Worm (Caenorhabditis elegans) whole organism, L1 larva: ENCODE data around the gene ckb-2.

Experiments
- dsc-1 ChIP-seq: sonication (generic microtip); optimal IDR thresholded peaks from 2 replicates; lab custom pipeline; 2016; ENCODE audit warnings: mild to moderate bottlenecking, missing genetic modification characterization, missing compliant biosample characterization
- egl-27 ChIP-seq, 2 experiments: fragments of 150-350 bp in 1 of 2; sonication (generic microtip); optimal IDR thresholded peaks; 3 replicates each; lab custom pipeline; 2017 to 2018; ENCODE audit warnings: missing biosample characterization in 2 of 2, missing genetic modification characterization in 2 of 2, missing genetic modification reagents in 2 of 2
- elt-3 ChIP-seq, 6 experiments: fragments of 150-350 bp in 1 of 6; sonication (generic microtip); optimal IDR thresholded peaks; 2 replicates each; lab custom pipeline; 2017 to 2018; ENCODE audit warnings: missing biosample characterization in 6 of 6, missing genetic modification characterization in 6 of 6, inconsistent platforms in 1 of 6
- fkh-10 ChIP-seq: sonication (generic microtip); optimal IDR thresholded peaks from 2 replicates; lab custom pipeline; 2017; ENCODE audit warnings: missing biosample characterization, missing genetic modification reagents, missing genetic modification characterization
- lin-39 ChIP-seq: fragments of 150-350 bp; optimal IDR thresholded peaks from 2 replicates; lab custom pipeline; 2014; ENCODE audit warnings: missing biosample characterization, missing genetic modification reagents, missing genetic modification characterization
- lsy-2 ChIP-seq, 2 experiments: fragments of 150-350 bp; optimal IDR thresholded peaks; 2 replicates each; lab custom pipeline; 2014; ENCODE audit warnings: missing biosample characterization in 2 of 2, missing genetic modification characterization in 2 of 2
- nhr-12 ChIP-seq: sonication (generic microtip); optimal IDR thresholded peaks from 2 replicates; lab custom pipeline; 2017; ENCODE audit warnings: missing biosample characterization, missing genetic modification characterization
- nhr-237 ChIP-seq: fragments of 150-350 bp; optimal IDR thresholded peaks from 2 replicates; lab custom pipeline; 2014; ENCODE audit warnings: missing biosample characterization, missing genetic modification characterization
- skn-1 ChIP-seq: fragments of 150-350 bp; optimal IDR thresholded peaks from 2 replicates; lab custom pipeline; 2014; ENCODE audit warnings: missing biosample characterization, missing genetic modification characterization

ce11 chrIII:4357438-4357837 lies 10.3 kb upstream of the ckb-2 start:
- TF ChIP-seq dsc-1 (tag; lab: Kevin White, UChicago) (no peak), nhr-237 (tag; lab: Kevin White, UChicago) (no peak), egl-27 (tag; optimal IDR thresholded peaks at IDR 0.05; lab: Kevin White, UChicago) (no peak), elt-3 (tag; optimal IDR thresholded peaks at IDR 0.05; lab: Kevin White, UChicago) (no peak), fkh-10 (GFP tag; lab: Kevin White, UChicago) (no peak), lsy-2 (tag; optimal IDR thresholded peaks at IDR 0.05; lab: Kevin White, UChicago) (no peak), nhr-12 (tag; lab: Kevin White, UChicago) (no peak), skn-1 (tag; lab: Kevin White, UChicago) (no peak), lin-39 (tag; lab: Kevin White, UChicago) (no peak)
